Fruit fly (Drosophila melanogaster) whole organism, prepupa: ENCODE results near the gene CG34266.
A peak's percentile ranks its signal among the peaks of the same experiment; 100 is the strongest.

ENCODE experiments used
- CG10631 ChIP-seq: fragments of 200-800 bp; sonication (Bioruptor generic); optimal IDR thresholded peaks from 2 replicates; lab custom pipeline; 2016; ENCODE audit warnings: missing biosample characterization, missing genetic modification characterization
- CG10669 ChIP-seq: fragments of 200-800 bp; sonication (Bioruptor generic); optimal IDR thresholded peaks from 3 replicates; lab custom pipeline; 2018; ENCODE audit warnings: missing biosample characterization, mild to moderate bottlenecking, missing genetic modification characterization, moderate library complexity
- CG11294 ChIP-seq: fragments of 200-800 bp; sonication (Bioruptor generic); IDR thresholded peaks from 2 replicates; pipeline ENCODE4 v1.3.6; 2022; ENCODE audit warnings: missing biosample characterization, missing genetic modification characterization
- CG11762 ChIP-seq: fragments of 200-800 bp; sonication (Bioruptor generic); optimal IDR thresholded peaks from 3 replicates; lab custom pipeline; 2016; ENCODE audit warnings: missing biosample characterization, missing genetic modification characterization; ENCODE audit not compliant: insufficient read depth
- CG11902 ChIP-seq: fragments of 200-800 bp; sonication (Bioruptor generic); optimal IDR thresholded peaks from 3 replicates; lab custom pipeline; 2016; ENCODE audit warnings: missing biosample characterization, missing genetic modification characterization
- CG15336 ChIP-seq: fragments of 200-800 bp; sonication (Bioruptor generic); IDR thresholded peaks from 2 replicates; pipeline ENCODE4 v1.3.6; 2022; ENCODE audit warnings: missing biosample characterization, missing genetic modification characterization
- CG16779 ChIP-seq: fragments of 200-800 bp; sonication (Bioruptor generic); optimal IDR thresholded peaks from 3 replicates; lab custom pipeline; 2017; ENCODE audit warnings: missing biosample characterization, mild to moderate bottlenecking, missing genetic modification characterization
- CG3032 ChIP-seq: fragments of 200-800 bp; optimal IDR thresholded peaks from 2 replicates; lab custom pipeline; 2019; ENCODE audit warnings: missing biosample characterization, mild to moderate bottlenecking, missing genetic modification characterization, moderate library complexity
- CG31627 ChIP-seq: fragments of 200-800 bp; sonication (Bioruptor generic); optimal IDR thresholded peaks from 3 replicates; lab custom pipeline; 2016; ENCODE audit warnings: missing biosample characterization, missing genetic modification characterization
- CG32006 ChIP-seq: fragments of 200-800 bp; sonication (Bioruptor generic); optimal IDR thresholded peaks from 3 replicates; lab custom pipeline; 2017; ENCODE audit warnings: missing biosample characterization, mild to moderate bottlenecking, missing genetic modification characterization
- CG34406 ChIP-seq: fragments of 200-800 bp; sonication (Bioruptor generic); optimal IDR thresholded peaks from 3 replicates; lab custom pipeline; 2016; ENCODE audit warnings: missing biosample characterization, missing genetic modification characterization
- CG3919 ChIP-seq: fragments of 200-800 bp; sonication (Bioruptor generic); optimal IDR thresholded peaks from 3 replicates; lab custom pipeline; 2016; ENCODE audit warnings: missing biosample characterization, missing genetic modification characterization
- CG4318 ChIP-seq: fragments of 200-800 bp; sonication (Bioruptor generic); optimal IDR thresholded peaks from 3 replicates; lab custom pipeline; 2017; ENCODE audit warnings: missing biosample characterization, mild to moderate bottlenecking, missing genetic modification characterization
- CG6163 ChIP-seq: fragments of 200-800 bp; sonication (Bioruptor generic); IDR thresholded peaks from 3 replicates; pipeline ENCODE4 v1.3.6; 2022; ENCODE audit warnings: missing biosample characterization, missing genetic modification characterization
- CG6276 ChIP-seq: fragments of 200-800 bp; sonication (Bioruptor generic); optimal IDR thresholded peaks from 2 replicates; lab custom pipeline; 2017; ENCODE audit warnings: missing biosample characterization, mild to moderate bottlenecking, missing genetic modification characterization
- CG6792 ChIP-seq: fragments of 200-800 bp; sonication (Bioruptor generic); optimal IDR thresholded peaks from 3 replicates; lab custom pipeline; 2016; ENCODE audit warnings: missing biosample characterization, missing genetic modification characterization
- CG6808 ChIP-seq: fragments of 200-800 bp; sonication (Bioruptor generic); optimal IDR thresholded peaks from 3 replicates; lab custom pipeline; 2017; ENCODE audit warnings: missing biosample characterization, missing genetic modification characterization, mild to moderate bottlenecking, moderate library complexity, missing genetic modification reagents
- CG6854 ChIP-seq: fragments of 200-800 bp; sonication (Bioruptor generic); optimal IDR thresholded peaks from 2 replicates; lab custom pipeline; 2017; ENCODE audit warnings: missing biosample characterization, mild to moderate bottlenecking, missing genetic modification characterization
- CG8119 ChIP-seq: fragments of 200-800 bp; sonication (Bioruptor generic); IDR thresholded peaks from 3 replicates; pipeline ENCODE4 v1.3.6; 2022; ENCODE audit warnings: missing biosample characterization, missing genetic modification characterization
- CG8319 ChIP-seq: fragments of 200-800 bp; sonication (Bioruptor generic); optimal IDR thresholded peaks from 3 replicates; lab custom pipeline; 2016; ENCODE audit warnings: missing biosample characterization, missing genetic modification characterization
- CG9139 ChIP-seq: fragments of 200-800 bp; sonication (Bioruptor generic); optimal IDR thresholded peaks from 3 replicates; lab custom pipeline; 2017; ENCODE audit warnings: missing biosample characterization, mild to moderate bottlenecking, missing genetic modification characterization
- Eip78C ChIP-seq: fragments of 200-800 bp; sonication (Bioruptor generic); peaks from one replicate; lab custom pipeline; 2016; ENCODE audit warnings: missing biosample characterization, missing genetic modification characterization
- Eip93F ChIP-seq: fragments of 200-800 bp; sonication (Bioruptor generic); optimal IDR thresholded peaks from 2 replicates; lab custom pipeline; 2016; ENCODE audit warnings: missing biosample characterization, mild to moderate bottlenecking, missing genetic modification characterization
- Ets21C ChIP-seq: fragments of 200-800 bp; sonication (Bioruptor generic); optimal IDR thresholded peaks from 3 replicates; lab custom pipeline; 2016; ENCODE audit warnings: missing biosample characterization, missing genetic modification characterization
- Gug ChIP-seq: fragments of 200-800 bp; sonication (Bioruptor generic); IDR thresholded peaks from 2 replicates; pipeline ENCODE4 v1.3.6; 2022; ENCODE audit warnings: missing biosample characterization, missing genetic modification characterization
- Hr39 ChIP-seq: fragments of 200-800 bp; sonication (Bioruptor generic); optimal IDR thresholded peaks from 2 replicates; lab custom pipeline; 2016; ENCODE audit warnings: missing biosample characterization, missing genetic modification characterization
- Lpt ChIP-seq: fragments of 200-800 bp; sonication (Bioruptor generic); optimal IDR thresholded peaks from 3 replicates; lab custom pipeline; 2016; ENCODE audit warnings: missing biosample characterization, missing genetic modification characterization
- Smox ChIP-seq: fragments of 200-800 bp; sonication (Bioruptor generic); optimal IDR thresholded peaks from 3 replicates; lab custom pipeline; 2016; ENCODE audit warnings: missing biosample characterization, missing genetic modification characterization
- Sox102F ChIP-seq: fragments of 200-800 bp; sonication (Bioruptor generic); optimal IDR thresholded peaks from 2 replicates; lab custom pipeline; 2016; ENCODE audit warnings: missing biosample characterization, mild to moderate bottlenecking, missing genetic modification characterization
- Sox14 ChIP-seq: fragments of 200-800 bp; sonication (Bioruptor generic); optimal IDR thresholded peaks from 3 replicates; lab custom pipeline; 2016; ENCODE audit warnings: missing biosample characterization, missing genetic modification characterization
- Sox15 ChIP-seq: fragments of 200-800 bp; sonication (Bioruptor generic); optimal IDR thresholded peaks from 3 replicates; lab custom pipeline; 2016; ENCODE audit warnings: missing biosample characterization, missing genetic modification characterization
- achi ChIP-seq: fragments of 200-800 bp; sonication (Bioruptor generic); optimal IDR thresholded peaks from 3 replicates; lab custom pipeline; 2016; ENCODE audit warnings: missing biosample characterization, missing genetic modification characterization
- acj6 ChIP-seq: fragments of 200-800 bp; sonication (Bioruptor generic); optimal IDR thresholded peaks from 3 replicates; lab custom pipeline; 2016; ENCODE audit warnings: missing biosample characterization, missing genetic modification characterization
- cyc ChIP-seq: fragments of 200-800 bp; sonication (Bioruptor generic); optimal IDR thresholded peaks from 3 replicates; lab custom pipeline; 2016; ENCODE audit warnings: missing biosample characterization, missing genetic modification characterization
- dac ChIP-seq: fragments of 200-800 bp; sonication (Bioruptor generic); optimal IDR thresholded peaks from 2 replicates; lab custom pipeline; 2017; ENCODE audit warnings: missing biosample characterization, mild to moderate bottlenecking, missing genetic modification characterization
- dsx ChIP-seq: fragments of 200-800 bp; optimal IDR thresholded peaks from 3 replicates; lab custom pipeline; 2019; ENCODE audit warnings: missing biosample characterization, mild to moderate bottlenecking, missing genetic modification characterization, moderate library complexity; ENCODE audit not compliant: poor library complexity, severe bottlenecking
- eg ChIP-seq: fragments of 200-800 bp; sonication (Bioruptor generic); IDR thresholded peaks from 3 replicates; pipeline ENCODE4 v1.3.6; 2022; ENCODE audit warnings: missing biosample characterization, missing genetic modification characterization
- esn ChIP-seq: fragments of 200-800 bp; sonication (Bioruptor generic); optimal IDR thresholded peaks from 2 replicates; lab custom pipeline; 2016; ENCODE audit warnings: missing biosample characterization, mild to moderate bottlenecking, missing genetic modification characterization, moderate library complexity
- fd59A ChIP-seq: fragments of 200-800 bp; sonication (Bioruptor generic); optimal IDR thresholded peaks from 2 replicates; lab custom pipeline; 2017; ENCODE audit warnings: missing biosample characterization, mild to moderate bottlenecking, missing genetic modification characterization, missing genetic modification reagents
- fd85E ChIP-seq: fragments of 200-800 bp; sonication (Bioruptor generic); optimal IDR thresholded peaks from 3 replicates; lab custom pipeline; 2016; ENCODE audit warnings: missing biosample characterization, missing genetic modification characterization
- fkh ChIP-seq: fragments of 200-800 bp; sonication (Bioruptor generic); optimal IDR thresholded peaks from 3 replicates; lab custom pipeline; 2017; ENCODE audit warnings: missing biosample characterization, mild to moderate bottlenecking, missing genetic modification characterization, moderate library complexity
- pdm3 ChIP-seq: fragments of 200-800 bp; sonication (Bioruptor generic); optimal IDR thresholded peaks from 3 replicates; lab custom pipeline; 2016; ENCODE audit warnings: missing biosample characterization, missing genetic modification characterization
- salr ChIP-seq, 2 experiments: fragments of 200-800 bp; sonication (Bioruptor generic); optimal IDR thresholded peaks; 3 replicates each; lab custom pipeline; 2016 to 2018; ENCODE audit warnings: missing biosample characterization in 2 of 2, missing genetic modification characterization in 2 of 2, mild to moderate bottlenecking in 1 of 2
- spab ChIP-seq: fragments of 200-800 bp; sonication (Bioruptor generic); optimal IDR thresholded peaks from 2 replicates; lab custom pipeline; 2017; ENCODE audit warnings: missing biosample characterization, mild to moderate bottlenecking, missing genetic modification characterization, missing genetic modification reagents
- ss ChIP-seq, 2 experiments: fragments of 200-800 bp; sonication (Bioruptor generic); optimal IDR thresholded peaks; 2 replicates in 1 of 2; 3 replicates in 1 of 2; lab custom pipeline; 2017 to 2018; ENCODE audit warnings: mild to moderate bottlenecking in 2 of 2, missing biosample characterization in 2 of 2, missing genetic modification characterization in 2 of 2, moderate library complexity in 1 of 2
- svp ChIP-seq: fragments of 200-800 bp; sonication (Bioruptor generic); peaks from one replicate; lab custom pipeline; 2016; ENCODE audit warnings: missing biosample characterization, missing genetic modification characterization
- topi ChIP-seq: fragments of 200-800 bp; sonication (Bioruptor generic); optimal IDR thresholded peaks from 3 replicates; lab custom pipeline; 2016; ENCODE audit warnings: missing biosample characterization, missing genetic modification characterization
- vri ChIP-seq: fragments of 200-800 bp; sonication (Bioruptor generic); optimal IDR thresholded peaks from 3 replicates; lab custom pipeline; 2016; ENCODE audit warnings: missing biosample characterization, mild to moderate bottlenecking, missing genetic modification characterization

The CG34266 gene

DNA sequence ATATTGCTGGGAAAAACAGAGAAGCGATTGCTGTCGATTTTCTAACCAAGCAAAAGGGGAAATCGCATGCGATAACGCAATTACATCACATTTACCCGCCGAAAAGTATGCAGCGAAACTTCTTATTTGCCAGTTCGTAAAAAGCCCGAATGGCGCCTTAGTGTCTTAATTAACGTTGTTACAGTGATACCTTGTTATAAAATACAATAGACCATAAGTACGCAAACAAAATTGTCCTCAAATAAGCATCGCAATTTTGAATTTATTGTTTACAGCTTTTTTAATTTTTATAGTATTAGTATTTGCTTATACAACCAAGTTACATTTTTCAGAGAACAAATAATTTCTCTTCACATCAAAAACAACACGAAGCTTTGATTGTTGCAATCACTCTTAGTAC is 13.1 kb downstream of the CG34266 start (continued):
- TF ChIP-seq Eip78C (GFP tag; lab: Kevin White, UChicago) (peak; percentile 86), ss (GFP tag; optimal IDR thresholded peaks at IDR 0.05; lab: Kevin White, UChicago) (no peak), pdm3 (GFP tag; lab: Kevin White, UChicago) (peak; percentile 60), Hr39 (peak; percentile 53), CG6276 (GFP tag; lab: Kevin White, UChicago) (peak; percentile 52), dsx (GFP tag; lab: Kevin White, UChicago) (peak; percentile 17), Gug (GFP tag; lab: Robert Waterston, UW) (no peak), CG32006 (GFP tag; lab: Kevin White, UChicago) (peak; percentile 63), CG11294 (no peak), CG11902 (GFP tag; lab: Kevin White, UChicago) (no peak), CG34406 (GFP tag; lab: Kevin White, UChicago) (peak; percentile 13), fkh (no peak), dac (GFP tag; lab: Kevin White, UChicago) (peak; percentile 12), CG9139 (GFP tag; lab: Kevin White, UChicago) (no peak), CG31627 (GFP tag; lab: Kevin White, UChicago) (peak; percentile 65), svp (peak; percentile 72), Eip93F (GFP tag; lab: Kevin White, UChicago) (no peak), topi (GFP tag; lab: Kevin White, UChicago) (no peak), CG16779 (no peak), Sox102F (GFP tag; lab: Kevin White, UChicago) (peak; percentile 18), CG8119 (GFP tag; lab: Robert Waterston, UW) (peak; percentile 67; the same call in 2 of the 3 replicates), eg (GFP tag; lab: Robert Waterston, UW) (peak; percentile 72), Ets21C (GFP tag; lab: Kevin White, UChicago) (peak; percentile 12), CG10631 (GFP tag; lab: Kevin White, UChicago) (peak; percentile 35), CG8319 (GFP tag; lab: Kevin White, UChicago) (no peak), salr (GFP tag; optimal IDR thresholded peaks at IDR 0.05; lab: Kevin White, UChicago) (peak in 1 of 2 experiments; percentile 2), CG10669 (peak; percentile 30), Lpt (GFP tag; lab: Kevin White, UChicago) (peak; percentile 22), acj6 (peak; percentile 48), CG11762 (GFP tag; lab: Kevin White, UChicago) (no peak), CG6808 (GFP tag; lab: Kevin White, UChicago) (no peak), CG6854 (no peak), spab (GFP tag; lab: Kevin White, UChicago) (no peak), cyc (GFP tag; lab: Kevin White, UChicago) (peak; percentile 32), CG4318 (GFP tag; lab: Kevin White, UChicago) (peak; percentile 21), fd85E (GFP tag; lab: Kevin White, UChicago) (no peak), CG6163 (GFP tag; lab: Robert Waterston, UW) (peak; percentile 67), achi (peak; percentile 37), CG15336 (peak; percentile 61), Sox15 (no peak), CG3919 (GFP tag; lab: Kevin White, UChicago) (peak; percentile 41), vri (GFP tag; lab: Kevin White, UChicago) (peak; percentile 7)

DNA sequence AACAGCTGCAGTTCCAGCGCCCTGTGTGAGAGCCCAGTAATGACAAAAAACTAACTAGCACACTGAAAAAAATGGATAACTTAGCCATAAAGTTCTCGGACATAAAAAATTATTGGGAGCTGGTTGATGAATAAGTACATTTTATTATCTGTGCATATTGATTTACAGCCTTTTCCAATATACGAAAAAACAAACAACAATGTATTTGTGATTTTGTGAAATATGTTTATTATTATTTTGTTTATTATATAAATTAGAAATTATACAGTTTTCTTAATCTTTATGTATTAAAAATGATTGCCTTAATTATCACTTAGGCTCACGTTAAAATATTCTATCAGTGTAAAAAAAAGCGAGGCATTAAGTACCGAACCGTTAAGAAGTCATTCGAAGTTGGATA is 14.1 kb downstream of the CG34266 start:
- TF ChIP-seq CG3032 (tag; lab: Kevin White, UChicago) = peak; percentile 56
- TF ChIP-seq CG10669 = peak; percentile 40
- no peak for TF ChIP-seq Hr39
- peak; percentile 79 for TF ChIP-seq CG32006 (GFP tag; lab: Kevin White, UChicago)
- TF ChIP-seq CG3919 (GFP tag; lab: Kevin White, UChicago) = peak; percentile 40
- peak; percentile 55; the same call in 2 of the 3 replicates for TF ChIP-seq CG6163 (GFP tag; lab: Robert Waterston, UW)
- peak; percentile 15 for TF ChIP-seq CG6792 (GFP tag; lab: Kevin White, UChicago)
- no peak for TF ChIP-seq eg (GFP tag; lab: Robert Waterston, UW)
- no peak for TF ChIP-seq esn (GFP tag; lab: Kevin White, UChicago)
- no peak for TF ChIP-seq Sox14 (GFP tag; lab: Kevin White, UChicago)
- peak; percentile 80 for TF ChIP-seq Eip78C (GFP tag; lab: Kevin White, UChicago)
- TF ChIP-seq CG6808 (GFP tag; lab: Kevin White, UChicago) = peak; percentile 33
- no peak for TF ChIP-seq fkh
- TF ChIP-seq acj6 = peak; percentile 47
- peak; percentile 36 for TF ChIP-seq fd59A (GFP tag; lab: Kevin White, UChicago)
- peak in 1 of 2 experiments; percentile 61 for TF ChIP-seq salr (GFP tag; optimal IDR thresholded peaks at IDR 0.05; lab: Kevin White, UChicago)
- no peak for TF ChIP-seq Sox102F (GFP tag; lab: Kevin White, UChicago)
- peak in 1 of 2 experiments; percentile 9 for TF ChIP-seq ss (GFP tag; optimal IDR thresholded peaks at IDR 0.05; lab: Kevin White, UChicago)
- peak; percentile 12 for TF ChIP-seq CG11762 (GFP tag; lab: Kevin White, UChicago)
- TF ChIP-seq CG8119 (GFP tag; lab: Robert Waterston, UW) = peak; percentile 80
- TF ChIP-seq achi = peak; percentile 61
- peak; percentile 61 for TF ChIP-seq CG10631 (GFP tag; lab: Kevin White, UChicago)
- TF ChIP-seq Smox (GFP tag; lab: Kevin White, UChicago) = no peak
- no peak for TF ChIP-seq CG9139 (GFP tag; lab: Kevin White, UChicago)
